Fruit fly (Drosophila melanogaster) whole organism, embryonic: ENCODE measurements around the gene CatB.
A peak's percentile ranks its signal among the peaks of the same experiment; 100 is the strongest.

Source experiments
- Aef1 ChIP-seq: fragments of 200-800 bp; sonication (Bioruptor generic); IDR thresholded peaks from 3 replicates; pipeline ENCODE4 v1.3.6; 2022; ENCODE audit warnings: missing biosample characterization, missing genetic modification characterization
- Antp ChIP-seq: fragments of 200-800 bp; sonication (Bioruptor generic); optimal IDR thresholded peaks from 3 replicates; lab custom pipeline; 2016; ENCODE audit warnings: missing biosample characterization, missing genetic modification characterization
- C15 ChIP-seq: fragments of 200-800 bp; sonication (Bioruptor generic); IDR thresholded peaks from 3 replicates; pipeline ENCODE4 v1.3.6; 2022; ENCODE audit warnings: missing biosample characterization, missing genetic modification characterization
- CG10321 ChIP-seq: fragments of 200-800 bp; sonication (Bioruptor generic); IDR thresholded peaks from 2 replicates; pipeline ENCODE4 v1.3.6; 2022; ENCODE audit warnings: missing biosample characterization, missing genetic modification characterization
- CG10979 ChIP-seq: fragments of 200-800 bp; sonication (Bioruptor generic); optimal IDR thresholded peaks from 2 replicates; lab custom pipeline; 2018; ENCODE audit warnings: missing biosample characterization, mild to moderate bottlenecking, missing genetic modification characterization, moderate library complexity
- CG11723 ChIP-seq: fragments of 200-800 bp; sonication (Bioruptor generic); optimal IDR thresholded peaks from 2 replicates; lab custom pipeline; 2017; ENCODE audit warnings: missing biosample characterization, mild to moderate bottlenecking, missing genetic modification characterization
- CG12299 ChIP-seq: fragments of 200-800 bp; sonication (Bioruptor generic); optimal IDR thresholded peaks from 2 replicates; lab custom pipeline; 2018; ENCODE audit warnings: missing biosample characterization, mild to moderate bottlenecking, missing genetic modification characterization
- CG1233 ChIP-seq: fragments of 200-800 bp; sonication (Bioruptor generic); optimal IDR thresholded peaks from 4 replicates; lab custom pipeline; 2018; ENCODE audit warnings: missing biosample characterization, mild to moderate bottlenecking, missing genetic modification characterization
- CG16815 ChIP-seq: fragments of 200-800 bp; sonication (Bioruptor generic); optimal IDR thresholded peaks from 3 replicates; lab custom pipeline; 2017; ENCODE audit warnings: missing biosample characterization, mild to moderate bottlenecking, missing genetic modification characterization
- CG17385 ChIP-seq: fragments of 200-800 bp; sonication (Bioruptor generic); optimal IDR thresholded peaks from 3 replicates; lab custom pipeline; 2018; ENCODE audit warnings: missing biosample characterization, mild to moderate bottlenecking, missing genetic modification characterization
- CG17912 ChIP-seq: fragments of 200-800 bp; sonication (Bioruptor generic); optimal IDR thresholded peaks from 2 replicates; lab custom pipeline; 2018; ENCODE audit warnings: missing biosample characterization, mild to moderate bottlenecking, missing genetic modification characterization
- CG18764 ChIP-seq: fragments of 200-800 bp; sonication (Bioruptor generic); optimal IDR thresholded peaks from 3 replicates; lab custom pipeline; 2016; ENCODE audit warnings: missing biosample characterization, missing genetic modification characterization
- CG2202 ChIP-seq: fragments of 200-800 bp; sonication (Bioruptor generic); optimal IDR thresholded peaks from 2 replicates; lab custom pipeline; 2018; ENCODE audit warnings: missing biosample characterization, mild to moderate bottlenecking, missing genetic modification characterization
- CG30020 ChIP-seq: fragments of 200-800 bp; optimal IDR thresholded peaks from 2 replicates; lab custom pipeline; 2019; ENCODE audit warnings: missing biosample characterization, mild to moderate bottlenecking, missing genetic modification characterization, moderate library complexity
- CG30403 ChIP-seq: fragments of 200-800 bp; sonication (Bioruptor generic); optimal IDR thresholded peaks from 3 replicates; lab custom pipeline; 2016; ENCODE audit warnings: missing biosample characterization, missing genetic modification characterization
- CG31224 ChIP-seq: fragments of 200-800 bp; sonication (Bioruptor generic); IDR thresholded peaks from 2 replicates; pipeline ENCODE4 v1.3.6; 2022; ENCODE audit warnings: missing biosample characterization, missing genetic modification characterization
- CG33213 ChIP-seq: fragments of 200-800 bp; sonication (Bioruptor generic); optimal IDR thresholded peaks from 3 replicates; lab custom pipeline; 2016; ENCODE audit warnings: missing biosample characterization, missing genetic modification characterization
- CG3726 ChIP-seq: fragments of 200-800 bp; sonication (Bioruptor generic); IDR thresholded peaks from 3 replicates; pipeline ENCODE4, ENCODE4 v1.3.6; 2022; ENCODE audit warnings: missing biosample characterization, missing genetic modification characterization
- CG43689 ChIP-seq: fragments of 200-800 bp; sonication (Bioruptor generic); IDR thresholded peaks from 2 replicates; pipeline ENCODE4 v1.3.6; 2022; ENCODE audit warnings: missing biosample characterization, missing genetic modification characterization
- CG4707 ChIP-seq: fragments of 200-800 bp; sonication (Bioruptor generic); optimal IDR thresholded peaks from 2 replicates; lab custom pipeline; 2018; ENCODE audit warnings: missing biosample characterization, mild to moderate bottlenecking, missing genetic modification characterization, moderate library complexity
- CG6791 ChIP-seq: fragments of 200-800 bp; sonication (Bioruptor generic); IDR thresholded peaks from 3 replicates; pipeline ENCODE4 v1.3.6; 2022; ENCODE audit warnings: missing biosample characterization, missing genetic modification characterization; ENCODE audit not compliant: partially characterized antibody
- CG8765 ChIP-seq: fragments of 200-800 bp; sonication (Bioruptor generic); IDR thresholded peaks from 2 replicates; pipeline ENCODE4 v1.3.6; 2022; ENCODE audit warnings: missing biosample characterization, missing genetic modification characterization
- CG9876 ChIP-seq: fragments of 200-800 bp; sonication (Bioruptor generic); optimal IDR thresholded peaks from 2 replicates; lab custom pipeline; 2016; ENCODE audit warnings: missing biosample characterization, missing genetic modification characterization
- D ChIP-seq, 2 experiments: fragments of 200-800 bp in 1 of 2; fragments of >200 bp in 1 of 2; sonication (Bioruptor generic) in 1 of 2; optimal IDR thresholded peaks; 2 replicates in 1 of 2; 3 replicates in 1 of 2; lab custom pipeline; 2017; ENCODE audit warnings: mild to moderate bottlenecking in 1 of 2, missing biosample characterization in 1 of 2, missing genetic modification characterization in 1 of 2, missing genetic modification reagents in 1 of 2
- Deaf1 ChIP-seq: fragments of 200-800 bp; optimal IDR thresholded peaks from 3 replicates; lab custom pipeline; 2019; ENCODE audit warnings: missing biosample characterization, mild to moderate bottlenecking, missing genetic modification characterization, moderate library complexity
- Dek ChIP-seq: fragments of 200-800 bp; sonication (Bioruptor generic); optimal IDR thresholded peaks from 3 replicates; lab custom pipeline; 2019; ENCODE audit warnings: missing biosample characterization, mild to moderate bottlenecking, missing genetic modification characterization, moderate library complexity
- H15 ChIP-seq: fragments of 200-800 bp; sonication (Bioruptor generic); IDR thresholded peaks from 3 replicates; pipeline ENCODE4 v1.3.6; 2022; ENCODE audit warnings: missing biosample characterization, missing genetic modification characterization
- Hmr ChIP-seq: fragments of 200-800 bp; sonication (Bioruptor generic); optimal IDR thresholded peaks from 3 replicates; lab custom pipeline; 2017; ENCODE audit warnings: mild to moderate bottlenecking, missing biosample characterization, missing genetic modification reagents, missing genetic modification characterization
- Hmx ChIP-seq: fragments of 200-800 bp; sonication (Bioruptor generic); optimal IDR thresholded peaks from 2 replicates; lab custom pipeline; 2016; ENCODE audit warnings: missing biosample characterization, missing genetic modification characterization
- Mad ChIP-seq: fragments of 200-800 bp; sonication (Bioruptor generic); optimal IDR thresholded peaks from 2 replicates; lab custom pipeline; 2016; ENCODE audit warnings: missing biosample characterization, missing genetic modification characterization
- Nf-YC ChIP-seq: fragments of 200-800 bp; optimal IDR thresholded peaks from 3 replicates; lab custom pipeline; 2019; ENCODE audit warnings: missing biosample characterization, mild to moderate bottlenecking, missing genetic modification characterization, moderate library complexity
- Taf1 ChIP-seq: fragments of 200-800 bp; sonication (Bioruptor generic); IDR thresholded peaks from 2 replicates; pipeline ENCODE4 v1.3.6; 2022; ENCODE audit warnings: missing biosample characterization, missing genetic modification characterization
- bbx ChIP-seq: fragments of 200-800 bp; sonication (Bioruptor generic); IDR thresholded peaks from 2 replicates; pipeline ENCODE4 v1.3.6; 2022; ENCODE audit warnings: missing biosample characterization, missing genetic modification characterization; ENCODE audit not compliant: partially characterized antibody
- cg ChIP-seq: fragments of 200-800 bp; sonication (Bioruptor generic); optimal IDR thresholded peaks from 3 replicates; lab custom pipeline; 2019; ENCODE audit warnings: missing biosample characterization, mild to moderate bottlenecking, missing genetic modification characterization, moderate library complexity
- en ChIP-seq: fragments of 200-800 bp; sonication (Bioruptor generic); optimal IDR thresholded peaks from 2 replicates; lab custom pipeline; 2016; ENCODE audit warnings: missing biosample characterization, missing genetic modification characterization
- fd3F ChIP-seq: fragments of 200-800 bp; sonication (Bioruptor generic); optimal IDR thresholded peaks from 2 replicates; lab custom pipeline; 2018; ENCODE audit warnings: missing biosample characterization, mild to moderate bottlenecking, missing genetic modification characterization, moderate library complexity
- gcm ChIP-seq: fragments of 200-800 bp; sonication (Bioruptor generic); optimal IDR thresholded peaks from 2 replicates; lab custom pipeline; 2019; ENCODE audit warnings: missing biosample characterization, mild to moderate bottlenecking, missing genetic modification characterization, moderate library complexity
- gcm2 ChIP-seq: fragments of 200-800 bp; sonication (Bioruptor generic); optimal IDR thresholded peaks from 2 replicates; lab custom pipeline; 2016; ENCODE audit warnings: missing biosample characterization, missing genetic modification characterization
- gro ChIP-seq: fragments of 200-800 bp; sonication (Bioruptor generic); optimal IDR thresholded peaks from 2 replicates; lab custom pipeline; 2016; ENCODE audit warnings: missing biosample characterization, missing genetic modification characterization
- ham ChIP-seq: fragments of 200-800 bp; sonication (Bioruptor generic); IDR thresholded peaks from 2 replicates; pipeline ENCODE4 v1.3.6; 2022; ENCODE audit warnings: missing biosample characterization, missing genetic modification characterization
- ind ChIP-seq: fragments of 200-800 bp; sonication (Bioruptor generic); optimal IDR thresholded peaks from 3 replicates; lab custom pipeline; 2016; ENCODE audit warnings: missing biosample characterization, missing genetic modification characterization
- jing ChIP-seq: fragments of 200-800 bp; sonication (Bioruptor generic); optimal IDR thresholded peaks from 2 replicates; lab custom pipeline; 2018; ENCODE audit warnings: missing biosample characterization, mild to moderate bottlenecking, missing genetic modification characterization
- knrl ChIP-seq: fragments of 200-800 bp; sonication (Bioruptor generic); IDR thresholded peaks from 3 replicates; pipeline ENCODE4 v1.3.6; 2022; ENCODE audit warnings: missing biosample characterization, missing genetic modification characterization; ENCODE audit not compliant: partially characterized antibody
- lilli ChIP-seq: fragments of 200-800 bp; sonication (Bioruptor generic); optimal IDR thresholded peaks from 3 replicates; lab custom pipeline; 2016; ENCODE audit warnings: missing biosample characterization, missing genetic modification characterization
- mirr ChIP-seq: fragments of 200-800 bp; sonication (Bioruptor generic); optimal IDR thresholded peaks from 3 replicates; lab custom pipeline; 2018; ENCODE audit warnings: missing biosample characterization, mild to moderate bottlenecking, missing genetic modification characterization
- pros ChIP-seq: fragments of 200-800 bp; sonication (Bioruptor generic); optimal IDR thresholded peaks from 3 replicates; lab custom pipeline; 2019; ENCODE audit warnings: missing biosample characterization, mild to moderate bottlenecking, missing genetic modification characterization, moderate library complexity
- scrt ChIP-seq: fragments of 200-800 bp; sonication (Bioruptor generic); optimal IDR thresholded peaks from 2 replicates; lab custom pipeline; 2018; ENCODE audit warnings: missing biosample characterization, mild to moderate bottlenecking, missing genetic modification characterization, moderate library complexity
- sens ChIP-seq: fragments of 200-800 bp; sonication (Bioruptor generic); peaks from one replicate; lab custom pipeline; 2016; ENCODE audit warnings: missing biosample characterization, missing genetic modification characterization
- sim ChIP-seq: fragments of 200-800 bp; sonication (Bioruptor generic); IDR thresholded peaks from 2 replicates; pipeline ENCODE4 v1.3.6; 2022; ENCODE audit warnings: missing biosample characterization, missing genetic modification characterization
- slp2 ChIP-seq: fragments of 200-800 bp; sonication (Bioruptor generic); optimal IDR thresholded peaks from 2 replicates; lab custom pipeline; 2016; ENCODE audit warnings: missing biosample characterization, missing genetic modification characterization
- wdn ChIP-seq: fragments of 200-800 bp; sonication (Bioruptor generic); IDR thresholded peaks from 2 replicates; pipeline ENCODE4 v1.3.6; 2022; ENCODE audit warnings: missing biosample characterization, missing genetic modification characterization

The CatB gene

DNA sequence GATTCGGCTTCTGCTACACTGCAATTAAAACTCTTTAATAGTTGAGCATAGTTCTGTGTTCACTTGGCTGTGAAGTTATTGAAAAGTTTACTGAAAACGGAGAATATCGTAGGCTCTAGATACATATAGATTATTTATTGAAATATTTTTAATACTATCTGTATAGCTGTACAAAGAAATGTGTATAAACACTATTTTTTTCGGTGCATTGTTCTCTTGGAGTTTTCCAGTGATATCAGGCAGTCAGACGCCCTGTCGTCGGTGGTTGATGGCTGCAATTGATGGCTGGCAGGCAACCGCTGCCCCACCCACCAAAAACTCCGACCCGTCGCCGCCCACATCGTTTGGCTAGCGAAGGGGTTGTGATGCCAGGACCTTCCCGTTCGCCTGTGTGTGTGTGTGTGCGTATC is 41.0 kb downstream of the CatB start (continued):
- TF ChIP-seq CG30020 (tag; lab: Kevin White, UChicago) (no peak), CG43689 (GFP tag; lab: Robert Waterston, UW) (no peak), lilli (GFP tag; lab: Kevin White, UChicago) (no peak), cg (GFP tag; lab: Kevin White, UChicago) (no peak), CG10321 (no peak), sim (GFP tag; lab: Robert Waterston, UW) (no peak), CG3726 (GFP tag; lab: Robert Waterston, UW) (no peak), gro (GFP tag; lab: Kevin White, UChicago) (no peak), sens (peak; percentile 81), CG4707 (no peak), ind (GFP tag; lab: Kevin White, UChicago) (no peak), C15 (GFP tag; lab: Robert Waterston, UW) (no peak), Dek (tag; lab: Kevin White, UChicago) (no peak), Mad (GFP tag; lab: Kevin White, UChicago) (no peak), gcm2 (GFP tag; lab: Kevin White, UChicago) (no peak), D (optimal IDR thresholded peaks at IDR 0.05; lab: Kevin White, UChicago) (no peak), D (GFP tag; optimal IDR thresholded peaks at IDR 0.05; lab: Kevin White, UChicago) (peak; percentile 49), CG12299 (tag; lab: Kevin White, UChicago) (no peak), fd3F (no peak), Hmx (GFP tag; lab: Kevin White, UChicago) (no peak), Aef1 (GFP tag; lab: Robert Waterston, UW) (no peak; the same call in 2 of the 3 replicates), CG11723 (GFP tag; lab: Kevin White, UChicago) (no peak), pros (GFP tag; lab: Kevin White, UChicago) (peak; percentile 83), CG2202 (tag; lab: Kevin White, UChicago) (peak; percentile 18), CG31224 (GFP tag; lab: Robert Waterston, UW) (no peak), CG9876 (GFP tag; lab: Kevin White, UChicago) (no peak), Taf1 (GFP tag; lab: Robert Waterston, UW) (no peak), CG8765 (no peak), CG30403 (peak; percentile 5), en (GFP tag; lab: Kevin White, UChicago) (no peak), Hmr (GFP tag; lab: Kevin White, UChicago) (peak; percentile 35), bbx (GFP tag; lab: Robert Waterston, UW) (no peak), CG6791 (GFP tag; lab: Robert Waterston, UW) (no peak), H15 (GFP tag; lab: Robert Waterston, UW) (0 out of 3 replicates have a peak, but pooled peaks have one; percentile 26), CG33213 (GFP tag; lab: Kevin White, UChicago) (no peak), CG1233 (GFP tag; lab: Kevin White, UChicago) (no peak), ham (GFP tag; lab: Robert Waterston, UW) (no peak), CG17912 (no peak), wdn (GFP tag; lab: Robert Waterston, UW) (no peak), knrl (GFP tag; lab: Robert Waterston, UW) (no peak), Nf-YC (tag; lab: Kevin White, UChicago) (peak; percentile 50), scrt (GFP tag; lab: Kevin White, UChicago) (no peak), CG18764 (GFP tag; lab: Kevin White, UChicago) (no peak), CG10979 (tag; lab: Kevin White, UChicago) (peak; percentile 74), mirr (GFP tag; lab: Kevin White, UChicago) (no peak), gcm (GFP tag; lab: Kevin White, UChicago) (peak; percentile 5), Deaf1 (tag; lab: Kevin White, UChicago) (peak; percentile 50), jing (GFP tag; lab: Kevin White, UChicago) (no peak), slp2 (no peak), CG17385 (GFP tag; lab: Kevin White, UChicago) (peak; percentile 14), Antp (GFP tag; lab: Kevin White, UChicago) (no peak), CG16815 (GFP tag; lab: Kevin White, UChicago) (no peak)
